Worm (Caenorhabditis elegans) whole organism, mixed stage, embryonic: ENCODE data around the gene glb-17.

ENCODE experiments used
- blmp-1 ChIP-seq: fragments of 150-350 bp; optimal IDR thresholded peaks from 2 replicates; lab custom pipeline; 2014; ENCODE audit warnings: missing biosample characterization, missing genetic modification characterization
- elt-3 ChIP-seq: fragments of 150-350 bp; optimal IDR thresholded peaks from 2 replicates; lab custom pipeline; 2014; ENCODE audit warnings: missing biosample characterization, missing genetic modification characterization
- lin-13 ChIP-seq: fragments of 150-350 bp; optimal IDR thresholded peaks from 2 replicates; lab custom pipeline; 2014; ENCODE audit warnings: missing biosample characterization, missing genetic modification characterization
- lsy-2 ChIP-seq: fragments of 150-350 bp; optimal IDR thresholded peaks from 2 replicates; lab custom pipeline; 2014; ENCODE audit warnings: missing biosample characterization, missing genetic modification characterization
- mls-2 ChIP-seq: sonication (generic microtip); optimal IDR thresholded peaks from 2 replicates; lab custom pipeline; 2016; ENCODE audit warnings: mild to moderate bottlenecking, missing genetic modification characterization, moderate library complexity, missing compliant biosample characterization
- nhr-237 ChIP-seq: fragments of 150-350 bp; optimal IDR thresholded peaks from 2 replicates; lab custom pipeline; 2014; ENCODE audit warnings: missing biosample characterization, missing genetic modification characterization
- nhr-28 ChIP-seq: fragments of 150-350 bp; optimal IDR thresholded peaks from 2 replicates; lab custom pipeline; 2014; ENCODE audit warnings: missing biosample characterization, missing genetic modification characterization
- pha-4 ChIP-seq: fragments of 150-350 bp; optimal IDR thresholded peaks from 2 replicates; lab custom pipeline; 2018; ENCODE audit warnings: missing biosample characterization, missing genetic modification reagents, missing genetic modification characterization
- zip-8 ChIP-seq: fragments of 150-350 bp; optimal IDR thresholded peaks from 2 replicates; lab custom pipeline; 2014; ENCODE audit warnings: missing biosample characterization, missing genetic modification characterization

DNA sequence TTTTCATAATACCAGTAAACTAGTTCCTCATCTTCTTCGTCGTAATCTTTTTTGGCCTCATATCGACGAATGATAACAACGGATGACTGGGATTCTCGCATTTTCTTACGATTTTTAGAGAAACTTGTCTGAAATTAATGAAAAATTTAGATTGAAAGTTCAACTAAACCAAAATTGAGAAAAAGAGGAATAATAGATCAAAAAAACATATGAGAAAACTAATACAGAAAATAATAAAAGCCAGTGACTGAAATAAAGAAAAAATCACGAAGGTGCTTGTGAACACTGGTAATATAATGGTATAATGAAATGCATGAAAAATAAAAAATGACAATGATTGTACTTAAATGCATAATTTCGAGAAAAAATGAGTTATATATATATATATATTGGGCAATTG, 40.2 kb downstream of the glb-17 start, which contains the start of gene C07B5.8:
- TF ChIP-seq zip-8, result no peak
- TF ChIP-seq nhr-237 (tag; lab: Kevin White, UChicago), result no peak
- no peak for TF ChIP-seq elt-3 (tag; lab: Kevin White, UChicago)
- no peak for TF ChIP-seq nhr-28 (tag; lab: Kevin White, UChicago)
- no peak for TF ChIP-seq lsy-2 (tag; lab: Kevin White, UChicago)
- no peak for TF ChIP-seq pha-4 (tag; lab: Kevin White, UChicago)
- no peak for TF ChIP-seq lin-13 (tag; lab: Kevin White, UChicago)
- TF ChIP-seq mls-2 (tag; lab: Kevin White, UChicago), result no peak
- TF ChIP-seq blmp-1 (tag; lab: Kevin White, UChicago), result no peak
